Fruit fly (Drosophila melanogaster) S2 (cell line): ENCODE data around the gene Pp1-87B.

Experiments
- CG8478 ChIP-seq: fragments of >200 bp; optimal IDR thresholded peaks from 2 replicates; lab custom pipeline; 2018
- CTCF ChIP-seq, 2 experiments: fragments of >200 bp; optimal IDR thresholded peaks; 2 replicates each; lab custom pipeline; 2018

DNA sequence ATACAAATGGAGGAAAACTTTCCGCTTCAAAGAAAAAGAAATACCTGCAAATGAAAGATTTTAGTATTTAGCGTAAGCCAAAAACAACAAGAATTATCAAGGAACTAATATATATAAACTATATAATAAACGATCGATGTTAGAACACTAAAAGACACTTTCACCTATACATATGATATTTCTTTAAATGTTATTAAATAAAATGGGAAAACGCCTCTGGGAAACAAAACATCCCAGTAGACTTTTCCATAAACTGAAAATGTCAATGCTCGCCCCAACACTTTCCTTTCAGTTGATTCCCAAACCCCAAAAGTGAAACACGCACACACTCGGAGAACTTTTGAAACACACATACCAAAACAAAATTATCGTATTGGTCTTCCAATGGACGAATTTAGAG lies 21.6 kb upstream of the Pp1-87B start, which contains the start of gene vrs:
- TF ChIP-seq CTCF (optimal IDR thresholded peaks at IDR 0.05; lab: Kevin White, UChicago) (no peak), CG8478 (no peak)
